Worm (Caenorhabditis elegans) whole organism, L1 larva: ENCODE measurements around the gene lips-5.
A peak's percentile ranks its signal among the peaks of the same experiment; 100 is the strongest.

ENCODE experiments used
- aha-1 ChIP-seq: fragments of 150-350 bp; optimal IDR thresholded peaks from 2 replicates; lab custom pipeline; 2014; ENCODE audit warnings: missing biosample characterization, missing genetic modification characterization
- ama-1 ChIP-seq: fragments of 150-350 bp; optimal IDR thresholded peaks from 2 replicates; lab custom pipeline; 2014
- blmp-1 ChIP-seq: fragments of 150-350 bp; optimal IDR thresholded peaks from 2 replicates; lab custom pipeline; 2014; ENCODE audit warnings: missing biosample characterization, missing genetic modification characterization
- ceh-8 ChIP-seq: fragments of 200-800 bp; sonication (Bioruptor generic); optimal IDR thresholded peaks from 2 replicates; lab custom pipeline; 2018; ENCODE audit warnings: mild to moderate bottlenecking, missing genetic modification characterization, moderate library complexity, missing compliant biosample characterization
- ceh-82 ChIP-seq, 3 experiments: fragments of 150-350 bp in 1 of 3; sonication (generic microtip) in 2 of 3; optimal IDR thresholded peaks; 2 replicates each; lab custom pipeline; 2014 to 2017; ENCODE audit warnings: missing biosample characterization in 3 of 3, missing genetic modification characterization in 3 of 3
- dpl-1 ChIP-seq, 3 experiments: fragments of 150-350 bp in 2 of 3; sonication (generic microtip) in 1 of 3; optimal IDR thresholded peaks; 2 replicates each; lab custom pipeline; 2014 to 2017; ENCODE audit warnings: missing biosample characterization in 3 of 3, missing genetic modification characterization in 3 of 3, missing genetic modification reagents in 3 of 3
- efl-1 ChIP-seq, 4 experiments: fragments of 150-350 bp; optimal IDR thresholded peaks in 3 of 4; peaks in 1 of 4; 1 replicate in 1 of 4; 2 replicates in 3 of 4; lab custom pipeline; 2014; ENCODE audit warnings: missing biosample characterization in 2 of 4, missing genetic modification characterization in 2 of 4, missing genetic modification reagents in 2 of 4
- egl-27 ChIP-seq, 2 experiments: fragments of 150-350 bp in 1 of 2; sonication (generic microtip); optimal IDR thresholded peaks; 3 replicates each; lab custom pipeline; 2017 to 2018; ENCODE audit warnings: missing biosample characterization in 2 of 2, missing genetic modification characterization in 2 of 2, missing genetic modification reagents in 2 of 2
- ets-5 ChIP-seq: fragments of 200-800 bp; sonication (Bioruptor generic); IDR thresholded peaks from 2 replicates; pipeline ENCODE4 v1.3.6; 2022; ENCODE audit warnings: missing genetic modification characterization, missing compliant biosample characterization
- fos-1 ChIP-seq: fragments of 150-350 bp; optimal IDR thresholded peaks from 2 replicates; lab custom pipeline; 2014; ENCODE audit warnings: missing biosample characterization, missing genetic modification characterization
- grh-1 ChIP-seq: fragments of 200-800 bp; sonication (Bioruptor generic); IDR thresholded peaks from 2 replicates; pipeline ENCODE4 v1.3.6; 2022; ENCODE audit warnings: missing genetic modification reagents, missing genetic modification characterization, missing compliant biosample characterization
- hlh-17 ChIP-seq: fragments of 200-800 bp; sonication (Bioruptor generic); optimal IDR thresholded peaks from 2 replicates; lab custom pipeline; 2018; ENCODE audit warnings: missing genetic modification characterization, mild to moderate bottlenecking, missing compliant biosample characterization, moderate library complexity, borderline replicate concordance
- hlh-4 ChIP-seq: sonication (generic microtip); optimal IDR thresholded peaks from 2 replicates; lab custom pipeline; 2016; ENCODE audit warnings: mild to moderate bottlenecking, missing genetic modification characterization, missing compliant biosample characterization
- hpl-2 ChIP-seq: fragments of 150-350 bp; optimal IDR thresholded peaks from 2 replicates; lab custom pipeline; 2014; ENCODE audit warnings: missing biosample characterization, missing genetic modification reagents, missing genetic modification characterization
- irx-1 ChIP-seq: sonication (generic microtip); optimal IDR thresholded peaks from 2 replicates; lab custom pipeline; 2016; ENCODE audit warnings: missing genetic modification characterization, missing compliant biosample characterization
- isw-1 ChIP-seq: fragments of 200-800 bp; sonication (Bioruptor generic); IDR thresholded peaks from 2 replicates; pipeline ENCODE4 v1.3.6; 2022; ENCODE audit warnings: missing genetic modification characterization, missing compliant biosample characterization
- jun-1 ChIP-seq: fragments of 150-350 bp; optimal IDR thresholded peaks from 2 replicates; lab custom pipeline; 2014; ENCODE audit warnings: missing biosample characterization, missing genetic modification reagents, missing genetic modification characterization
- lin-14 ChIP-seq: fragments of 200-800 bp; sonication (Bioruptor generic); optimal IDR thresholded peaks from 2 replicates; lab custom pipeline; 2018; ENCODE audit warnings: mild to moderate bottlenecking, missing genetic modification characterization, moderate library complexity, missing compliant biosample characterization
- lin-15B ChIP-seq: fragments of 150-350 bp; sonication (generic microtip); optimal IDR thresholded peaks from 3 replicates; lab custom pipeline; 2014; ENCODE audit warnings: missing biosample characterization, missing genetic modification characterization
- lin-35 ChIP-seq, 2 experiments: fragments of 150-350 bp; optimal IDR thresholded peaks; 2 replicates each; lab custom pipeline; 2014; ENCODE audit warnings: missing biosample characterization in 2 of 2, missing genetic modification characterization in 2 of 2, missing genetic modification reagents in 2 of 2
- lsy-2 ChIP-seq, 2 experiments: fragments of 150-350 bp; optimal IDR thresholded peaks; 2 replicates each; lab custom pipeline; 2014; ENCODE audit warnings: missing biosample characterization in 2 of 2, missing genetic modification characterization in 2 of 2
- mab-9 ChIP-seq: fragments of 200-800 bp; sonication (Bioruptor generic); IDR thresholded peaks from 2 replicates; pipeline ENCODE4 v1.3.6; 2022; ENCODE audit warnings: missing genetic modification reagents, missing genetic modification characterization, missing compliant biosample characterization
- nhr-12 ChIP-seq: sonication (generic microtip); optimal IDR thresholded peaks from 2 replicates; lab custom pipeline; 2017; ENCODE audit warnings: missing biosample characterization, missing genetic modification characterization
- nhr-47 ChIP-seq: sonication (generic microtip); optimal IDR thresholded peaks from 2 replicates; lab custom pipeline; 2016; ENCODE audit warnings: mild to moderate bottlenecking, missing genetic modification characterization, moderate library complexity, missing compliant biosample characterization
- nhr-71 ChIP-seq: sonication (generic microtip); optimal IDR thresholded peaks from 2 replicates; lab custom pipeline; 2016; ENCODE audit warnings: mild to moderate bottlenecking, missing genetic modification characterization, moderate library complexity, missing compliant biosample characterization
- nhr-84 ChIP-seq: sonication (generic microtip); optimal IDR thresholded peaks from 2 replicates; lab custom pipeline; 2017; ENCODE audit warnings: missing biosample characterization, missing genetic modification characterization
- nhr-85 ChIP-seq: sonication (generic microtip); peaks from one replicate; lab custom pipeline; 2016; ENCODE audit warnings: missing genetic modification characterization, inconsistent platforms, missing compliant biosample characterization
- nhr-90 ChIP-seq: sonication (generic microtip); optimal IDR thresholded peaks from 2 replicates; lab custom pipeline; 2016; ENCODE audit warnings: mild to moderate bottlenecking, missing genetic modification characterization, missing compliant biosample characterization; ENCODE audit not compliant: poor library complexity
- pax-3 ChIP-seq: fragments of 200-800 bp; sonication (Bioruptor generic); optimal IDR thresholded peaks from 2 replicates; lab custom pipeline; 2018; ENCODE audit warnings: mild to moderate bottlenecking, missing genetic modification characterization, moderate library complexity, missing compliant biosample characterization
- rnt-1 ChIP-seq: sonication (generic microtip); optimal IDR thresholded peaks from 2 replicates; lab custom pipeline; 2016; ENCODE audit warnings: mild to moderate bottlenecking, missing genetic modification characterization, moderate library complexity, missing compliant biosample characterization
- sox-4 ChIP-seq: sonication (generic microtip); optimal IDR thresholded peaks from 2 replicates; lab custom pipeline; 2016; ENCODE audit warnings: missing genetic modification characterization, missing compliant biosample characterization
- sup-37 ChIP-seq: fragments of 200-800 bp; sonication (Bioruptor generic); optimal IDR thresholded peaks from 2 replicates; lab custom pipeline; 2018; ENCODE audit warnings: mild to moderate bottlenecking, missing genetic modification characterization, missing compliant biosample characterization
- tbx-2 ChIP-seq: sonication (generic microtip); optimal IDR thresholded peaks from 2 replicates; lab custom pipeline; 2016; ENCODE audit warnings: missing genetic modification characterization, missing compliant biosample characterization
- unc-62 ChIP-seq: fragments of 150-350 bp; optimal IDR thresholded peaks from 2 replicates; lab custom pipeline; 2014; ENCODE audit warnings: missing biosample characterization, missing genetic modification reagents, missing genetic modification characterization
- vab-15 ChIP-seq: sonication (generic microtip); optimal IDR thresholded peaks from 2 replicates; lab custom pipeline; 2017; ENCODE audit warnings: missing genotype, mild to moderate bottlenecking, missing genetic modification characterization, missing compliant biosample characterization
- xbp-1 ChIP-seq: sonication (generic microtip); optimal IDR thresholded peaks from 2 replicates; lab custom pipeline; 2016; ENCODE audit warnings: missing genetic modification characterization, missing compliant biosample characterization
- zip-4 ChIP-seq: fragments of 200-800 bp; sonication (Bioruptor generic); optimal IDR thresholded peaks from 2 replicates; lab custom pipeline; 2018; ENCODE audit warnings: mild to moderate bottlenecking, missing genetic modification characterization, moderate library complexity, missing compliant biosample characterization
- ztf-11 ChIP-seq, 2 experiments: sonication (generic microtip); optimal IDR thresholded peaks; 2 replicates each; lab custom pipeline; 2016 to 2017; ENCODE audit warnings: missing genetic modification characterization in 2 of 2, missing biosample characterization in 1 of 2, missing compliant biosample characterization in 1 of 2

lips-5 gene

DNA sequence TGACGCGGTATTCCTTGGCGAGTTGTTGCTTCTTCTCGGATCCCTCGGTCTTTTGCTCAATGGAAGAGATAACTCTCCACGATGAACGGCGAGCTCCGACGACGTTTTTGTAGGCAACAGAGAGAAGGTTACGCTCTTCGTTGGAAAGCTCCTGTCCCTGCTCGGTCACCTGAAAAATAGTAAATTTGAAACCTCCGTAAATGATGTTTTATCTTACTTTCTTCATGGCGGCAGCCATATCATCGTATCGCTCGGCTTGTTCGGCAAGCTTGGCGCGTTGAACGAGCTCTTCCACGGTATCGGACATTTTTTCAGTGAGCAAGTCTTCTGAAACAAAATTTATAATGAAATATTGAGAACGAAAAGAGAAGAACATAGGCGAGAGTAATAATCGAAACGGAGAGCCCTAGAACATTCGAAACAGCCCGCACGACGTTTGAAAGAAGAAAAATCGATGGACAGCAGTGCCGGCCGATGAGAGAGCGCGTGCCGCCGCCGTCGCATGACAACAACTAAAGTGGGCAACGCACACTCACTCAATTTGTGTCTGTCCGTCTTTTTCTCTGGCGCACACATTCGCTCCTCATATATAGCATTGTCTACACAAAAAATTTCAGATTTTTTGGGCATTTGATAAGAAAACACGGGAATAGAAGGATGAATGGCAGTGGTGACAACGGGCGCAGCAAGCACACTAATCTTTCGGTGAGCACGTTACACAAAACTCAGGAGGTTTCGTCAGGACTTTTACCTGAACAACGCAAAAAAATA is 48.2 kb upstream of the lips-5 start, which contains the start of the genes par-5 and M117.3 (continued):
- no peak for TF ChIP-seq vab-15 (tag; lab: Kevin White, UChicago)
- TF ChIP-seq mab-9 (GFP tag; lab: Robert Waterston, UW) = peak; percentile 66; the same call in 1 of the 2 replicates
- peak; percentile 63 to 71 for TF ChIP-seq lin-35 (GFP tag; optimal IDR thresholded peaks at IDR 0.05; lab: Kevin White, UChicago)
- TF ChIP-seq ama-1 (lab: Kevin White, UChicago) = no peak
- no peak for TF ChIP-seq hlh-17 (GFP tag; lab: Kevin White, UChicago)
- peak; percentile 44 for TF ChIP-seq jun-1 (tag; lab: Kevin White, UChicago)
- TF ChIP-seq sox-4 (tag; lab: Kevin White, UChicago) = no peak
- no peak for TF ChIP-seq ets-5 (GFP tag; lab: Robert Waterston, UW)
- TF ChIP-seq egl-27 (tag; optimal IDR thresholded peaks at IDR 0.05; lab: Kevin White, UChicago) = no peak
- peak; percentile 93 for TF ChIP-seq lin-14 (GFP tag; lab: Kevin White, UChicago)

DNA sequence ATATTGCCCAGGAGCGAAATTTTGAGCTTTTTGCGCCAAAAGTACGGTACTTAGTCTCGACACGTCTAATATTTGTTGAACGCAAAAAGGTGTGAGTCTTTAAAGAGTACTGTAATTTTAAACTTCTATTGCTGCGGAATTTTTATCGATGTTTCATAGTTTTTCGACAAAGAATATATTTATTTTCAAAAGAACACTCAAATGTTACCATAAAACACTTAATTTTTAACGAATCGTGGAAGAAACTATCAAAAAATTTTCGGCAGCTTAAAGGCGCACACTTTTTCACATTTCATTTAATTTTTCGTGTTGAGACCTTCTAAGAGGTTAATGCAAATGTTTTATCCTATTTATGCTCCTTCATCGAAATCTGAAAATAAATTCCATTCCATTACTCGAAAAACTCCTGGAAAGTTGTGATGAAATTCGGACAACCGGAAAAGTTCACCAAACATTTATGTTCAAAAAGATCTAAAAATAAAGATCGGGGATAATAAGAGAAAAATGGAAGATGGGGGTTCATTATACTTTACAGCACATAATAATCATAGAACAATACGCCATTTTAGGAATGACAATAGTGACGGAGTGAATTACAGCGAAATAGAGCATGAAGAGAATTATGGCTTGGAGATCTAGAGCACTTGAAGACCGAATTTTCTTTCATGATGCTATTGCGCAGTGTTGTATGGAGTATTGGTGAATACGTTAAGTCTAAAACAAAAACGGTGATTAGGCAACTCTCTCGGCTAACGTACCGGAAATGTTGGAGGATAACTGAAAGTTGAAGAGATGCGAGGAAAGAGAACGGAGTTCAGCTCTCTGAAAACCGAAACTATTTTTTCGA is 46.7 kb upstream of the lips-5 start:
- TF ChIP-seq irx-1 (tag; lab: Kevin White, UChicago) (no peak), ztf-11 (tag; optimal IDR thresholded peaks at IDR 0.05; lab: Kevin White, UChicago) (no peak), fos-1 (tag; lab: Kevin White, UChicago) (no peak), xbp-1 (tag; lab: Kevin White, UChicago) (no peak), efl-1 (optimal IDR thresholded peaks at IDR 0.05; lab: Kevin White, UChicago) (no peak), efl-1 (GFP tag; optimal IDR thresholded peaks at IDR 0.05 in 1 of 2; lab: Kevin White, UChicago) (peak in 1 of 2 experiments; percentile 67), unc-62 (GFP tag; lab: Kevin White, UChicago) (no peak), hpl-2 (GFP tag; lab: Kevin White, UChicago) (no peak), nhr-90 (peak; percentile 27), nhr-85 (tag; lab: Kevin White, UChicago) (peak; percentile 50), nhr-71 (tag; lab: Kevin White, UChicago) (peak; percentile 22), aha-1 (tag; lab: Kevin White, UChicago) (no peak), ama-1 (lab: Kevin White, UChicago) (peak; percentile 81), dpl-1 (GFP tag; optimal IDR thresholded peaks at IDR 0.05; lab: Kevin White, UChicago) (no peak), lin-15B (no peak), nhr-84 (tag; lab: Kevin White, UChicago) (no peak), lsy-2 (tag; optimal IDR thresholded peaks at IDR 0.05; lab: Kevin White, UChicago) (peak in 1 of 2 experiments; percentile 22), ceh-82 (tag; optimal IDR thresholded peaks at IDR 0.05; lab: Kevin White, UChicago) (no peak), ceh-8 (GFP tag; lab: Kevin White, UChicago) (no peak), sox-4 (tag; lab: Kevin White, UChicago) (peak; percentile 13), isw-1 (GFP tag; lab: Robert Waterston, UW) (no peak), nhr-12 (tag; lab: Kevin White, UChicago) (no peak), zip-4 (no peak), sup-37 (GFP tag; lab: Kevin White, UChicago) (no peak), blmp-1 (tag; lab: Kevin White, UChicago) (no peak), pax-3 (tag; lab: Kevin White, UChicago) (peak; percentile 22)
- TF ChIP-seq, all 84 proteins: peak for 8

DNA sequence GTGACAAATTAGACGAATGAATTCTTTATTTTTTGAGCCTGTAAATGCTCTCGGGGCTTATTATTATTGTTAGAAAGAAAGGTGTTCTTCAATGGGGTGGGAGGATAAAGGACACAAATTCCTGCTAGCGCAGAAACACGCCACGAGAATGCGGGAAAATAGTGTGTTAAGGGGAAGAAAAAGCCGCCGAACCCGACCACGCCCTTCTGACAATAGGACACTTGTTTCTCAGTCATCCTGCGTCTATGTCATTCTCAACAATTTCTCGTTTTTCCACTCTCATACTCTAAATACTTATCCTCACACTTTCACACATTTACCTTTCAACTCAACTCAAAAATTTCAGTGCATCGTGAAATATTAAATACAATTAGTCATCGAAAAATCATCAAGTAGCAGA is 40.4 kb upstream of the lips-5 start, which contains the start of gene M117.1:
M117.1 (plus strand) TSS at position 347 of the 400 bp plus-strand sequence.
- peak; percentile 13 for TF ChIP-seq blmp-1 (tag; lab: Kevin White, UChicago)
- TF ChIP-seq unc-62 (GFP tag; lab: Kevin White, UChicago) = no peak
- no peak for TF ChIP-seq grh-1 (GFP tag; lab: Robert Waterston, UW)
- no peak for TF ChIP-seq lin-35 (GFP tag; optimal IDR thresholded peaks at IDR 0.05; lab: Kevin White, UChicago)
- TF ChIP-seq lin-14 (GFP tag; lab: Kevin White, UChicago) = peak; percentile 53
- TF ChIP-seq hlh-4 = no peak
- no peak for TF ChIP-seq ama-1 (lab: Kevin White, UChicago)
- TF ChIP-seq rnt-1 (tag; lab: Kevin White, UChicago) = peak; percentile 4
- peak; percentile 13 for TF ChIP-seq tbx-2 (tag; lab: Kevin White, UChicago)
- no peak for TF ChIP-seq nhr-12 (tag; lab: Kevin White, UChicago)
- TF ChIP-seq nhr-47 = no peak
